Fruit fly (Drosophila melanogaster) S2 (cell line): ENCODE data around the gene CG13855.

ENCODE experiments used
- CG8478 ChIP-seq: fragments of >200 bp; optimal IDR thresholded peaks from 2 replicates; lab custom pipeline; 2018
- CTCF ChIP-seq, 2 experiments: fragments of >200 bp; optimal IDR thresholded peaks; 2 replicates each; lab custom pipeline; 2018

dm6 chr3R:22456007-22456406 lies 50.3 kb downstream of the CG13855 start:
- TF ChIP-seq CTCF (optimal IDR thresholded peaks at IDR 0.05; lab: Kevin White, UChicago) (no peak), CG8478 (lab: Kevin White, UChicago) (no peak)
